Worm (Caenorhabditis elegans) whole organism, late embryonic: ENCODE measurements around the gene angl-1.

Source experiments
- C38D4.7 ChIP-seq: fragments of 200-800 bp; sonication (Bioruptor generic); optimal IDR thresholded peaks from 2 replicates; lab custom pipeline; 2018; ENCODE audit warnings: mild to moderate bottlenecking, missing genetic modification characterization, moderate library complexity, missing compliant biosample characterization
- F13H6.1 ChIP-seq: sonication (generic microtip); optimal IDR thresholded peaks from 2 replicates; lab custom pipeline; 2016; ENCODE audit warnings: missing genetic modification characterization, missing compliant biosample characterization
- T23F11.4 ChIP-seq: fragments of 200-800 bp; sonication (Bioruptor generic); optimal IDR thresholded peaks from 2 replicates; lab custom pipeline; 2018; ENCODE audit warnings: mild to moderate bottlenecking, missing genetic modification characterization, missing compliant biosample characterization
- Y22D7AL.16 ChIP-seq: sonication (generic microtip); optimal IDR thresholded peaks from 2 replicates; lab custom pipeline; 2016; ENCODE audit warnings: missing genetic modification characterization, missing compliant biosample characterization
- ama-1 ChIP-seq: fragments of 150-350 bp; optimal IDR thresholded peaks from 2 replicates; lab custom pipeline; 2014
- ceh-19 ChIP-seq: fragments of 200-800 bp; sonication (Bioruptor generic); optimal IDR thresholded peaks from 2 replicates; lab custom pipeline; 2018; ENCODE audit warnings: mild to moderate bottlenecking, missing genetic modification characterization, missing compliant biosample characterization
- ceh-30 ChIP-seq: fragments of 150-350 bp; optimal IDR thresholded peaks from 2 replicates; lab custom pipeline; 2014; ENCODE audit warnings: missing biosample characterization, missing genetic modification characterization
- ceh-31 ChIP-seq: sonication (generic microtip); optimal IDR thresholded peaks from 2 replicates; lab custom pipeline; 2016; ENCODE audit warnings: missing genetic modification characterization, missing compliant biosample characterization
- elt-2 ChIP-seq: sonication (generic microtip); optimal IDR thresholded peaks from 2 replicates; lab custom pipeline; 2016; ENCODE audit warnings: missing genetic modification reagents, missing genetic modification characterization, missing compliant biosample characterization
- elt-4 ChIP-seq: sonication (generic microtip); optimal IDR thresholded peaks from 2 replicates; lab custom pipeline; 2016; ENCODE audit warnings: missing genetic modification characterization, missing compliant biosample characterization
- ets-4 ChIP-seq: sonication (generic microtip); optimal IDR thresholded peaks from 2 replicates; lab custom pipeline; 2016; ENCODE audit warnings: missing genetic modification characterization, missing compliant biosample characterization
- eyg-1 ChIP-seq: sonication (generic microtip); optimal IDR thresholded peaks from 2 replicates; lab custom pipeline; 2016; ENCODE audit warnings: missing genotype, missing genetic modification characterization, missing compliant biosample characterization
- fkh-10 ChIP-seq: fragments of 150-350 bp; optimal IDR thresholded peaks from 2 replicates; lab custom pipeline; 2014; ENCODE audit warnings: missing biosample characterization, missing genetic modification reagents, missing genetic modification characterization
- fkh-6 ChIP-seq: sonication (generic microtip); optimal IDR thresholded peaks from 2 replicates; lab custom pipeline; 2016; ENCODE audit warnings: missing genetic modification characterization, missing compliant biosample characterization
- gmeb-2 ChIP-seq: sonication (generic microtip); optimal IDR thresholded peaks from 2 replicates; lab custom pipeline; 2016; ENCODE audit warnings: missing genetic modification characterization, inconsistent platforms, missing compliant biosample characterization
- hlh-13 ChIP-seq: fragments of 200-800 bp; sonication (Bioruptor generic); optimal IDR thresholded peaks from 2 replicates; lab custom pipeline; 2018; ENCODE audit warnings: mild to moderate bottlenecking, missing genetic modification characterization, missing compliant biosample characterization
- hlh-15 ChIP-seq: sonication (generic microtip); optimal IDR thresholded peaks from 2 replicates; lab custom pipeline; 2016; ENCODE audit warnings: missing genetic modification characterization, missing compliant biosample characterization
- lin-11 ChIP-seq: fragments of 200-800 bp; sonication (Bioruptor generic); optimal IDR thresholded peaks from 2 replicates; lab custom pipeline; 2018; ENCODE audit warnings: mild to moderate bottlenecking, missing genetic modification characterization, missing compliant biosample characterization
- mec-3 ChIP-seq: sonication (generic microtip); optimal IDR thresholded peaks from 2 replicates; lab custom pipeline; 2016; ENCODE audit warnings: borderline replicate concordance, missing genetic modification characterization, missing compliant biosample characterization
- nfya-1 ChIP-seq: sonication (generic microtip); optimal IDR thresholded peaks from 2 replicates; lab custom pipeline; 2017; ENCODE audit warnings: missing genetic modification characterization, mild to moderate bottlenecking, missing compliant biosample characterization, antibody characterized with exemption, moderate library complexity
- pat-9 ChIP-seq: fragments of 200-800 bp; sonication (Bioruptor generic); optimal IDR thresholded peaks from 2 replicates; lab custom pipeline; 2018; ENCODE audit warnings: mild to moderate bottlenecking, missing genetic modification characterization, moderate library complexity, missing compliant biosample characterization
- pha-4 ChIP-seq: fragments of 150-350 bp; optimal IDR thresholded peaks from 2 replicates; lab custom pipeline; 2018; ENCODE audit warnings: missing biosample characterization, missing genetic modification reagents, missing genetic modification characterization
- pros-1 ChIP-seq: fragments of 150-350 bp; optimal IDR thresholded peaks from 2 replicates; lab custom pipeline; 2014; ENCODE audit warnings: missing biosample characterization, missing genetic modification reagents, missing genetic modification characterization
- ref-2 ChIP-seq: sonication (generic microtip); optimal IDR thresholded peaks from 2 replicates; lab custom pipeline; 2016; ENCODE audit warnings: missing genetic modification characterization, missing compliant biosample characterization
- sox-4 ChIP-seq: sonication (generic microtip); optimal IDR thresholded peaks from 2 replicates; lab custom pipeline; 2017; ENCODE audit warnings: mild to moderate bottlenecking, missing genetic modification characterization, inconsistent platforms, missing compliant biosample characterization
- ttx-3 ChIP-seq: sonication (generic microtip); optimal IDR thresholded peaks from 2 replicates; lab custom pipeline; 2016; ENCODE audit warnings: missing genetic modification reagents, missing genetic modification characterization, missing compliant biosample characterization
- unc-3 ChIP-seq, 2 experiments: fragments of 200-800 bp in 1 of 2; sonication (Bioruptor generic) in 1 of 2; sonication (generic microtip) in 1 of 2; conservative IDR thresholded peaks in 1 of 2; optimal IDR thresholded peaks in 1 of 2; 2 replicates each; pipeline versions ENCODE4 v1.3.6 to Lab custom; 2016 to 2022; ENCODE audit warnings: missing compliant biosample characterization in 2 of 2, missing genetic modification characterization in 2 of 2, missing genetic modification reagents in 1 of 2
- unc-42 ChIP-seq: sonication (generic microtip); optimal IDR thresholded peaks from 2 replicates; lab custom pipeline; 2016; ENCODE audit warnings: missing genotype, missing genetic modification characterization, missing compliant biosample characterization
- unc-86 ChIP-seq: sonication (generic microtip); optimal IDR thresholded peaks from 2 replicates; lab custom pipeline; 2016; ENCODE audit warnings: missing genetic modification characterization, missing compliant biosample characterization
- zip-5 ChIP-seq: sonication (generic microtip); optimal IDR thresholded peaks from 2 replicates; lab custom pipeline; 2016; ENCODE audit warnings: missing genetic modification characterization, missing compliant biosample characterization

The angl-1 gene

DNA sequence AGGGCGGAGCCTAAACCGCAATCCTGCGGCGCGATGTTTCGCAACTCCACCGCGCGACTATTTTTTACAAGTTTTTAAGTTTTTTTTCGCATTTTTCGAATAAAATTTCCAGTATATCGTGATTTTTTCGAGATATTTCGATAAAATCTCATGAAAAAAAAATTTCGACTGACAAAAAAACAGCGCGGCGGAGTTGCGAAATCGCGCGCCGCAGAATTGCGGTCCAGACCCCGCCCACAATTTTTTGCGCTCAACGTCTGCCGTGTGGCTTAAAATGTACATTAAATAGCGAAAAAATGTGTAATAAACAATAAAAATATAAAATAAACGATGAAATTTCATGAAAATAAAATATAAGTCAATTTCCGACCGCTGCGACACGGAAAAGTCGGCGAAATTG is 44.8 kb downstream of the angl-1 start:
- TF ChIP-seq unc-42 (tag; lab: Kevin White, UChicago) (no peak), T23F11.4 (GFP tag; lab: Kevin White, UChicago) (no peak), Y22D7AL.16 (tag; lab: Kevin White, UChicago) (no peak), unc-86 (tag; lab: Kevin White, UChicago) (peak; percentile 40), elt-2 (tag; lab: Kevin White, UChicago) (peak; percentile 8), zip-5 (tag; lab: Kevin White, UChicago) (peak; percentile 20), ttx-3 (tag; lab: Kevin White, UChicago) (peak; percentile 34), ref-2 (tag; lab: Kevin White, UChicago) (no peak)

- no peak for TF ChIP-seq ceh-31 (tag; lab: Kevin White, UChicago)
- TF ChIP-seq F13H6.1 (tag; lab: Kevin White, UChicago) = no peak
- TF ChIP-seq zip-5 (tag; lab: Kevin White, UChicago) = no peak
- TF ChIP-seq fkh-6 (tag; lab: Kevin White, UChicago) = no peak
- TF ChIP-seq nfya-1 (tag; lab: Kevin White, UChicago) = no peak
- no peak for TF ChIP-seq ceh-30 (tag; lab: Kevin White, UChicago)
- TF ChIP-seq fkh-10 (GFP tag; lab: Kevin White, UChicago) = no peak
- TF ChIP-seq pros-1 (tag; lab: Kevin White, UChicago) = no peak
- TF ChIP-seq Y22D7AL.16 (tag; lab: Kevin White, UChicago) = no peak
- TF ChIP-seq gmeb-2 (tag; lab: Kevin White, UChicago) = no peak
- no peak for TF ChIP-seq pat-9 (tag; lab: Kevin White, UChicago)
- no peak for TF ChIP-seq elt-2 (tag; lab: Kevin White, UChicago)
- no peak for TF ChIP-seq unc-86 (tag; lab: Kevin White, UChicago)
- TF ChIP-seq sox-4 = no peak
- no peak for TF ChIP-seq C38D4.7
- TF ChIP-seq pha-4 (tag; lab: Kevin White, UChicago) = no peak
- TF ChIP-seq ceh-19 (GFP tag; lab: Kevin White, UChicago) = no peak
These were observed 45.9 kb downstream of the angl-1 start, which contains the start of gene nuo-5 for ce11 chrV:2698826-2699225. Gene nuo-5 (plus strand): TSS chrV:2698972.

DNA sequence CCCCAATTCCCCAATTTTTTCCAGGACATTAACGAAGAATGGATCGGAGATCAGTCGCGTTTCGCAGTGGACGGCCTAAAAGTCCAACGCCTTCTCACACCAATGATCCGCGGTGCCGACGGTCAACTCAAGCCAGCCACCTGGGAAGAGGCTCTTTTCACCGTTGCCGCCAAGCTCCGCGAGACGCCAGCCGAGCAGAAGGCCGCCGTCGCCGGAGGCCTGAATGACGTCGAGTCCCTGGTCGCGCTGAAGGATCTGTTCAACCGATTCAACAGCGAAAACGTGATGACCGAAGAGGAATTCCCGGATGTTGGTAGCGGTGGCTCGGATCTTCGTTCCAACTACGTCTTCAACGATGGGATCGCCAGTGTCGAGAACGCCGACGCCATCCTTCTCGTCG is 50.0 kb downstream of the angl-1 start:
- TF ChIP-seq elt-4 (tag; lab: Kevin White, UChicago) (peak; percentile 7), Y22D7AL.16 (tag; lab: Kevin White, UChicago) (no peak)

DNA sequence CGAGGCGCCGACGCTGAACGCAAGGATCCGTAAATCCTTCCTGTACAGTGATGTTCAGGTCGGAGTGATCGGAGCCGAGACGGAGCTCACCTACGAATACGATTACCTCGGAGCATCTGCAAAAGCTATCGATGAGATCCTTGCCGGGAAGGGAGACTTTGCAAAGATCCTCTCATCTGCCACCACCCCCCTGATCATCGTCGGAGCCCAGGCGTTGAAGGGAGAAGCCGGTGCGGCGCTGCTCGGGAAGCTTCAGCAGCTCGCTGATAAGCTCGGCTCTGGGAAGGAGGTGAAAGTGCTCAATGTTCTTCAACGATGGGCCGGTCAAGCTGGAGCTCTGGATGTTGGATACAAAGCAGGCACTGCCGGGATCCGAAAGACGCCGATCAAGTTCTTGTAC is 50.4 kb downstream of the angl-1 start:
- TF ChIP-seq ama-1 (lab: Kevin White, UChicago) (no peak), lin-11 (tag; lab: Kevin White, UChicago) (no peak), pat-9 (tag; lab: Kevin White, UChicago) (no peak)
- TF ChIP-seq, all 69 proteins: peak for 0

ce11 chrV:2706379-2706778 is 53.5 kb downstream of the angl-1 start:
- TF ChIP-seq eyg-1 (tag; lab: Kevin White, UChicago) (no peak), hlh-13 (GFP tag; lab: Kevin White, UChicago) (no peak), elt-4 (tag; lab: Kevin White, UChicago) (no peak), pat-9 (tag; lab: Kevin White, UChicago) (no peak), mec-3 (tag; lab: Kevin White, UChicago) (no peak), ets-4 (tag; lab: Kevin White, UChicago) (no peak), ref-2 (tag; lab: Kevin White, UChicago) (no peak), lin-11 (tag; lab: Kevin White, UChicago) (no peak), unc-3 (GFP tag; conservative IDR thresholded peaks at IDR 0.05; lab: Robert Waterston, UW) (no peak), unc-3 (tag; optimal IDR thresholded peaks at IDR 0.05; lab: Kevin White, UChicago) (no peak), hlh-15 (tag; lab: Kevin White, UChicago) (no peak), ama-1 (lab: Kevin White, UChicago) (no peak)

DNA sequence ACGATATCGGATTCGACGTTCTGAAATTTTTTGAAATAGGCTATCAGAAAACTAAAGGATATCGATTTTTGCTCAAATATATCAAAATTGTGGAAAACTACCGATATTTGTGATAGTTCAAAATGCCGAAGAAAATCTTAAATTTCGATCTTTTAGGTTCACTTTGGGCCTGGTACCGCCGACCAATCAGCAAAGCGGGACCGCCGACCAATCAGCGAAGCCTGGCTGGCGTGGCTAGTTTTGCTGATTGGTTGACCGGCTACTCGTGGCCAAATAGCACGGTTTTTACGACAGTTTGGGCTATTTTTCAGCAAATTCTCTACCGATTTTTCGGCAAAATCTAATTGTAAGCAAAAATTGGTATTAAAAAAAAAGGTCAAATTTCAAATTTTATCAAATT is 57.3 kb downstream of the angl-1 start:
- TF ChIP-seq hlh-13 (GFP tag; lab: Kevin White, UChicago) (no peak), nfya-1 (tag; lab: Kevin White, UChicago) (peak; percentile 54)
